Worm (Caenorhabditis elegans): ENCODE results near the gene sdz-32.

Gene sdz-32

ce11 chrII:3518961-3519544 is 45.2 kb downstream of the sdz-32 start, which contains the start of gene clec-126 (continued):
- TF ChIP-seq nhr-76 (tag; optimal IDR thresholded peaks at IDR 0.05) (no peak), pqm-1 (tag; optimal IDR thresholded peaks at IDR 0.05) (peak; percentile 21), unc-62 (GFP tag; optimal IDR thresholded peaks at IDR 0.05) (no peak), nhr-23 (tag; optimal IDR thresholded peaks at IDR 0.05) (peak; percentile 45), lin-39 (tag; optimal IDR thresholded peaks at IDR 0.05) (peak; percentile 76), nhr-77 (tag; optimal IDR thresholded peaks at IDR 0.05) (no peak), jun-1 (tag; optimal IDR thresholded peaks at IDR 0.05) (peak; percentile 58), elt-3 (tag; optimal IDR thresholded peaks at IDR 0.05) (peak in 1 of 3 experiments; percentile 10)

- TF ChIP-seq nfya-1 (tag; optimal IDR thresholded peaks at IDR 0.05; ENCODE audit: insufficient read depth) (peak; percentile 45), ztf-4 (tag; optimal IDR thresholded peaks at IDR 0.05) (no peak), mdl-1 (tag; optimal IDR thresholded peaks at IDR 0.05) (no peak), lin-39 (tag; optimal IDR thresholded peaks at IDR 0.05) (peak; percentile 31), nhr-43 (tag; optimal IDR thresholded peaks at IDR 0.05; ENCODE audit: poor library complexity, severe bottlenecking) (peak; percentile 38), elt-2 (tag; optimal IDR thresholded peaks at IDR 0.05) (peak; percentile 42), pha-4 (tag; optimal IDR thresholded peaks at IDR 0.05) (peak; percentile 30), fos-1 (tag; optimal IDR thresholded peaks at IDR 0.05) (no peak), skn-1 (tag; optimal IDR thresholded peaks at IDR 0.05) (peak; percentile 27), nhr-25 (tag; optimal IDR thresholded peaks at IDR 0.05) (peak; percentile 3), nhr-11 (tag; optimal IDR thresholded peaks at IDR 0.05) (no peak), aly-2 (tag; optimal IDR thresholded peaks at IDR 0.05) (no peak), nhr-23 (tag; optimal IDR thresholded peaks at IDR 0.05) (peak; percentile 40), unc-39 (tag; optimal IDR thresholded peaks at IDR 0.05) (no peak), pqm-1 (tag; optimal IDR thresholded peaks at IDR 0.05) (peak; percentile 8), nhr-237 (tag; optimal IDR thresholded peaks at IDR 0.05) (no peak), ama-1 (optimal IDR thresholded peaks at IDR 0.05) (no peak), lsy-12 (tag; optimal IDR thresholded peaks at IDR 0.05) (peak; percentile 4), fkh-10 (GFP tag; optimal IDR thresholded peaks at IDR 0.05) (no peak), snpc-4 (tag; optimal IDR thresholded peaks at IDR 0.05) (peak; percentile 25), lin-15B (tag; optimal IDR thresholded peaks at IDR 0.05) (peak; percentile 73), hmg-11 (tag; optimal IDR thresholded peaks at IDR 0.05) (peak; percentile 79), unc-62 (GFP tag; optimal IDR thresholded peaks at IDR 0.05) (no peak), sea-2 (GFP tag; optimal IDR thresholded peaks at IDR 0.05) (no peak), nhr-77 (tag; optimal IDR thresholded peaks at IDR 0.05) (no peak)
These were observed 47.4 kb downstream of the sdz-32 start, which contains the start of gene W09G10.9 for ce11 chrII:3520988-3521850. W09G10.9 (plus strand) TSS chrII:3521800.

- TF ChIP-seq R02D3.7 (tag; optimal IDR thresholded peaks at IDR 0.05) (peak; percentile 14), lin-15B (tag; optimal IDR thresholded peaks at IDR 0.05) (peak; percentile 83), nhr-43 (tag; optimal IDR thresholded peaks at IDR 0.05; ENCODE audit: poor library complexity, severe bottlenecking) (peak; percentile 33), pha-4 (tag; optimal IDR thresholded peaks at IDR 0.05) (peak; percentile 49), nfya-1 (tag; optimal IDR thresholded peaks at IDR 0.05; ENCODE audit: insufficient read depth) (peak; percentile 75), lin-39 (tag; optimal IDR thresholded peaks at IDR 0.05) (peak; percentile 52), nhr-11 (tag; optimal IDR thresholded peaks at IDR 0.05) (peak; percentile 42), nhr-23 (tag; optimal IDR thresholded peaks at IDR 0.05) (peak; percentile 70), snpc-4 (tag; optimal IDR thresholded peaks at IDR 0.05) (peak; percentile 2)
These were observed 49.7 kb downstream of the sdz-32 start for ce11 chrII:3523547-3523946.

ce11 chrII:3524097-3524496 is 50.3 kb downstream of the sdz-32 start, which contains the start of gene col-72:
col-72 (minus strand) TSS chrII:3524197.
- TF ChIP-seq nfya-1 (tag; optimal IDR thresholded peaks at IDR 0.05; ENCODE audit: insufficient read depth) (no peak), ztf-4 (tag; optimal IDR thresholded peaks at IDR 0.05) (no peak), pqm-1 (tag; optimal IDR thresholded peaks at IDR 0.05) (no peak), egl-27 (tag; optimal IDR thresholded peaks at IDR 0.05) (no peak), nhr-77 (tag; optimal IDR thresholded peaks at IDR 0.05) (no peak), ceh-82 (tag; optimal IDR thresholded peaks at IDR 0.05) (no peak), nhr-76 (tag; optimal IDR thresholded peaks at IDR 0.05) (no peak), ceh-16 (tag; optimal IDR thresholded peaks at IDR 0.05) (no peak), sea-2 (GFP tag; optimal IDR thresholded peaks at IDR 0.05) (no peak), ceh-28 (tag; optimal IDR thresholded peaks at IDR 0.05) (no peak), ztf-11 (tag; optimal IDR thresholded peaks at IDR 0.05) (no peak), lin-39 (tag; optimal IDR thresholded peaks at IDR 0.05) (no peak), tbx-2 (tag; optimal IDR thresholded peaks at IDR 0.05) (no peak), unc-62 (GFP tag; optimal IDR thresholded peaks at IDR 0.05) (no peak), elt-2 (tag; optimal IDR thresholded peaks at IDR 0.05) (no peak), mdl-1 (tag; optimal IDR thresholded peaks at IDR 0.05) (no peak), ceh-9 (tag; optimal IDR thresholded peaks at IDR 0.05) (no peak)

Measured in whole organism, L3 larva.